Fruit fly (Drosophila melanogaster) whole organism, prepupa: ENCODE data around the gene CG16824.

Source experiments
- Eip75B ChIP-seq: fragments of 200-800 bp; sonication (Bioruptor generic); optimal IDR thresholded peaks from 3 replicates; lab custom pipeline; 2016; ENCODE audit warnings: missing biosample characterization, missing genetic modification characterization
- Ets96B ChIP-seq: fragments of 200-800 bp; optimal IDR thresholded peaks from 2 replicates; lab custom pipeline; 2019; ENCODE audit warnings: missing biosample characterization, mild to moderate bottlenecking, missing genetic modification characterization, moderate library complexity
- eg ChIP-seq: fragments of 200-800 bp; sonication (Bioruptor generic); IDR thresholded peaks from 3 replicates; pipeline ENCODE4 v1.3.6; 2022; ENCODE audit warnings: missing biosample characterization, missing genetic modification characterization
- net ChIP-seq: fragments of 200-800 bp; sonication (Bioruptor generic); optimal IDR thresholded peaks from 3 replicates; lab custom pipeline; 2016; ENCODE audit warnings: missing biosample characterization, missing genetic modification characterization
- pdm3 ChIP-seq: fragments of 200-800 bp; sonication (Bioruptor generic); optimal IDR thresholded peaks from 3 replicates; lab custom pipeline; 2016; ENCODE audit warnings: missing biosample characterization, missing genetic modification characterization
- svp ChIP-seq: fragments of 200-800 bp; sonication (Bioruptor generic); peaks from one replicate; lab custom pipeline; 2016; ENCODE audit warnings: missing biosample characterization, missing genetic modification characterization

- TF ChIP-seq net (GFP tag; lab: Kevin White, UChicago) (no peak), Ets96B (tag; lab: Kevin White, UChicago) (no peak), svp (no peak), Eip75B (GFP tag; lab: Kevin White, UChicago) (no peak), eg (GFP tag; lab: Robert Waterston, UW) (no peak), pdm3 (no peak)
Measured at dm6 chr2L:13296703-13297230, 4.0 kb downstream of the CG16824 start.
